Fruit fly (Drosophila melanogaster) S2 (cell line): ENCODE results near the gene CG7536.

Source experiments
- CG8478 ChIP-seq: fragments of >200 bp; optimal IDR thresholded peaks from 2 replicates; lab custom pipeline; 2018
- CTCF ChIP-seq, 2 experiments: fragments of >200 bp; optimal IDR thresholded peaks; 2 replicates each; lab custom pipeline; 2018

DNA sequence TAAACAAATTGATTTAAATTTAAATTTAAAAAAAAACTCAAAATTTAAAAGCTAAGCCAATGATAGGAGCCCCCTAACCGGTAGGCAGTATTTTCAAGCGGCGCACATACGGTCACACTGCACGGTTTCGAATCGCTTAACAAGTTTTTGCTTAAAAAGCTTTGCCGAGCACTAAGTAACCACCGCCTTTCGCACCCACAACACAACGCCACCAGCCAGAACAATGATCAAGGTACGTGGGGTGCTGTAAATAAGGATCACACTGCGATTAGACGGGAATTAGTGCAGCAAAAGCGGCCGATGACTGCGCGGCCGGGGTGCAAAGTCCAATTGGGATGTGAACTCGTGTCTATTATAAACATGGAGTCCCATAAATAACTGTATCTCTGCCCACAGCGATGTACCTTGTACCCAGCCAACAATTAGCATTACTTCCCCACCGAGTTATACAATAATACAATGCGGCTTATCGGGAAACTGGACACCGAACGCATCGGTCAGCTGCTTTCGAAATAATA, 2.9 kb upstream of the CG7536 start, which contains the start of gene scu:
- TF ChIP-seq CTCF (optimal IDR thresholded peaks at IDR 0.05; lab: Kevin White, UChicago), result no peak
- TF ChIP-seq CG8478 (lab: Kevin White, UChicago), result no peak
